Worm (Caenorhabditis elegans): ENCODE data around the gene nhr-61.

nhr-61 gene

ce11 chrII:14804259-14804899, 14.0 kb downstream of the nhr-61 start, which contains the start of gene W01D2.3 (continued):
- TF ChIP-seq snpc-3.4 (tag; optimal IDR thresholded peaks at IDR 0.05), result peak; percentile 95
- peak; percentile 92 for TF ChIP-seq snpc-1.1 (tag; optimal IDR thresholded peaks at IDR 0.05; ENCODE audit: insufficient read depth)
- TF ChIP-seq nfya-1 (tag; optimal IDR thresholded peaks at IDR 0.05; ENCODE audit: borderline replicate concordance, insufficient read depth), result no peak
- TF ChIP-seq ccch-3 (GFP tag; optimal IDR thresholded peaks at IDR 0.05), result no peak
- no peak for TF ChIP-seq ztf-6 (GFP tag; IDR thresholded peaks at IDR 0.05)
- TF ChIP-seq B0035.1 (tag; optimal IDR thresholded peaks at IDR 0.05), result peak; percentile 49
- TF ChIP-seq nhr-179 (tag; optimal IDR thresholded peaks at IDR 0.05), result no peak
- peak; percentile 44; the same call in 1 of the 2 replicates for TF ChIP-seq Y53G8AR.9 (GFP tag; conservative IDR thresholded peaks at IDR 0.05)
- peak; percentile 58 for TF ChIP-seq mel-28 (tag; optimal IDR thresholded peaks at IDR 0.05; ENCODE audit: borderline replicate concordance)
- TF ChIP-seq ztf-28 (GFP tag; IDR thresholded peaks at IDR 0.05), result no peak
- TF ChIP-seq tlf-1 (GFP tag; optimal IDR thresholded peaks at IDR 0.05), result peak; percentile 45
- no peak for TF ChIP-seq hmg-20 (GFP tag; IDR thresholded peaks at IDR 0.05)
- TF ChIP-seq ztf-22 (GFP tag; optimal IDR thresholded peaks at IDR 0.05), result peak; percentile 21
- TF ChIP-seq nhr-120 (GFP tag; IDR thresholded peaks at IDR 0.05), result peak; percentile 9; the same call in 1 of the 2 replicates
- peak; percentile 23 for TF ChIP-seq F22D6.2 (tag; optimal IDR thresholded peaks at IDR 0.05)
- 0 out of 2 replicates have a peak, but pooled peaks have one; percentile 22 for TF ChIP-seq hsf-1 (GFP tag; IDR thresholded peaks at IDR 0.05)
- 0 out of 2 replicates have a peak, but pooled peaks have one; percentile 10 for TF ChIP-seq rcor-1 (GFP tag; IDR thresholded peaks at IDR 0.05)
- peak; percentile 60; the same call in 1 of the 2 replicates for TF ChIP-seq hmg-1.2 (GFP tag; IDR thresholded peaks at IDR 0.05)
- TF ChIP-seq Y53F4B.3 (GFP tag; IDR thresholded peaks at IDR 0.05), result no peak
- no peak for TF ChIP-seq ceh-79 (tag; optimal IDR thresholded peaks at IDR 0.05)
- no peak for TF ChIP-seq hlh-26 (GFP tag; conservative IDR thresholded peaks at IDR 0.05)
- peak; percentile 88 for TF ChIP-seq rpc-1 (optimal IDR thresholded peaks at IDR 0.05)
- peak; percentile 73 for TF ChIP-seq rpc-1 (tag; optimal IDR thresholded peaks at IDR 0.05)
- TF ChIP-seq xnd-1 (tag; optimal IDR thresholded peaks at IDR 0.05), result peak; percentile 39
- no peak for TF ChIP-seq dpl-1 (GFP tag; optimal IDR thresholded peaks at IDR 0.05)
- no peak for TF ChIP-seq K11D2.4 (GFP tag; IDR thresholded peaks at IDR 0.05)
- peak; percentile 81 for TF ChIP-seq tbp1 (GFP tag; optimal IDR thresholded peaks at IDR 0.05)
- TF ChIP-seq lin-26 (GFP tag; IDR thresholded peaks at IDR 0.05), result peak; percentile 69; the same call in 1 of the 2 replicates
- peak; percentile 56 for TF ChIP-seq somi-1 (GFP tag; optimal IDR thresholded peaks at IDR 0.05)
- peak; percentile 55; the same call in 1 of the 2 replicates for TF ChIP-seq C06A6.2 (GFP tag; conservative IDR thresholded peaks at IDR 0.05)
- TF ChIP-seq T26A5.8 (tag; optimal IDR thresholded peaks at IDR 0.05), result no peak
- TF ChIP-seq B0019.2 (GFP tag; conservative IDR thresholded peaks at IDR 0.05), result no peak
- TF ChIP-seq D2030.7 (GFP tag; IDR thresholded peaks at IDR 0.05), result peak; percentile 39; the same call in 1 of the 2 replicates
- 0 out of 2 replicates have a peak, but pooled peaks have one; percentile 19 for TF ChIP-seq bed-1 (GFP tag; IDR thresholded peaks at IDR 0.05)
- peak; percentile 42 for TF ChIP-seq athp-1 (tag; optimal IDR thresholded peaks at IDR 0.05)
- peak; percentile 68; the same call in 1 of the 2 replicates for TF ChIP-seq mcd-1 (GFP tag; IDR thresholded peaks at IDR 0.05)
- peak; percentile 75 for TF ChIP-seq ztf-26 (tag; optimal IDR thresholded peaks at IDR 0.05)
- no peak for TF ChIP-seq hlh-12 (tag; optimal IDR thresholded peaks at IDR 0.05)
- peak; percentile 52 for TF ChIP-seq ceh-27 (GFP tag; optimal IDR thresholded peaks at IDR 0.05)
- peak; percentile 11 for TF ChIP-seq lsl-1 (GFP tag; optimal IDR thresholded peaks at IDR 0.05)
- no peak for TF ChIP-seq let-526 (GFP tag; IDR thresholded peaks at IDR 0.05)
- no peak for TF ChIP-seq egrh-3 (GFP tag; IDR thresholded peaks at IDR 0.05)
- TF ChIP-seq mxl-1 (tag; optimal IDR thresholded peaks at IDR 0.05), result no peak
- no peak for TF ChIP-seq ceh-100 (GFP tag; IDR thresholded peaks at IDR 0.05)
- TF ChIP-seq dox-1 (GFP tag; IDR thresholded peaks at IDR 0.05), result peak; percentile 76
- peak in 1 of 3 experiments; percentile 65 for TF ChIP-seq lin-35 (GFP tag; optimal IDR thresholded peaks at IDR 0.05)
- peak; percentile 43 for TF ChIP-seq ztf-3 (GFP tag; optimal IDR thresholded peaks at IDR 0.05)
- no peak for TF ChIP-seq mes-4 (tag; optimal IDR thresholded peaks at IDR 0.05)
